Worm (Caenorhabditis elegans) whole organism, mixed stage, embryonic: Measurements from ENCODE around the gene F43D2.7.

Source experiments
- blmp-1 ChIP-seq: fragments of 150-350 bp; optimal IDR thresholded peaks from 2 replicates; lab custom pipeline; 2014; ENCODE audit warnings: missing biosample characterization, missing genetic modification characterization
- drap-1 ChIP-seq: fragments of 200-800 bp; sonication (Bioruptor generic); optimal IDR thresholded peaks from 3 replicates; lab custom pipeline; 2018; ENCODE audit warnings: mild to moderate bottlenecking, missing genetic modification characterization, missing compliant biosample characterization
- elt-1 ChIP-seq: sonication (generic microtip); optimal IDR thresholded peaks from 2 replicates; lab custom pipeline; 2017; ENCODE audit warnings: missing genetic modification characterization, mild to moderate bottlenecking, missing compliant biosample characterization, antibody characterized with exemption, moderate library complexity, borderline replicate concordance; ENCODE audit not compliant: insufficient read depth
- flh-1 ChIP-seq: fragments of 200-800 bp; sonication (Bioruptor generic); optimal IDR thresholded peaks from 2 replicates; lab custom pipeline; 2018; ENCODE audit warnings: mild to moderate bottlenecking, missing genetic modification characterization, moderate library complexity, missing compliant biosample characterization
- hlh-1 ChIP-seq: fragments of 150-350 bp; optimal IDR thresholded peaks from 2 replicates; lab custom pipeline; 2014; ENCODE audit warnings: missing biosample characterization, missing genetic modification reagents, missing genetic modification characterization
- lin-13 ChIP-seq: fragments of 150-350 bp; optimal IDR thresholded peaks from 2 replicates; lab custom pipeline; 2014; ENCODE audit warnings: missing biosample characterization, missing genetic modification characterization
- mls-2 ChIP-seq: sonication (generic microtip); optimal IDR thresholded peaks from 2 replicates; lab custom pipeline; 2016; ENCODE audit warnings: mild to moderate bottlenecking, missing genetic modification characterization, moderate library complexity, missing compliant biosample characterization
- nhr-2 ChIP-seq: fragments of 150-350 bp; optimal IDR thresholded peaks from 2 replicates; lab custom pipeline; 2014; ENCODE audit warnings: missing biosample characterization, missing genetic modification characterization
- pha-4 ChIP-seq: fragments of 150-350 bp; optimal IDR thresholded peaks from 2 replicates; lab custom pipeline; 2018; ENCODE audit warnings: missing biosample characterization, missing genetic modification reagents, missing genetic modification characterization
- tbx-8 ChIP-seq: fragments of 200-800 bp; sonication (Bioruptor generic); optimal IDR thresholded peaks from 2 replicates; lab custom pipeline; 2018; ENCODE audit warnings: mild to moderate bottlenecking, missing genetic modification characterization, moderate library complexity, missing compliant biosample characterization
- unc-39 ChIP-seq: fragments of 150-350 bp; optimal IDR thresholded peaks from 2 replicates; lab custom pipeline; 2014; ENCODE audit warnings: missing biosample characterization, missing genetic modification characterization
- ztf-11 ChIP-seq: fragments of 150-350 bp; optimal IDR thresholded peaks from 2 replicates; lab custom pipeline; 2014; ENCODE audit warnings: missing biosample characterization, missing genetic modification characterization

DNA sequence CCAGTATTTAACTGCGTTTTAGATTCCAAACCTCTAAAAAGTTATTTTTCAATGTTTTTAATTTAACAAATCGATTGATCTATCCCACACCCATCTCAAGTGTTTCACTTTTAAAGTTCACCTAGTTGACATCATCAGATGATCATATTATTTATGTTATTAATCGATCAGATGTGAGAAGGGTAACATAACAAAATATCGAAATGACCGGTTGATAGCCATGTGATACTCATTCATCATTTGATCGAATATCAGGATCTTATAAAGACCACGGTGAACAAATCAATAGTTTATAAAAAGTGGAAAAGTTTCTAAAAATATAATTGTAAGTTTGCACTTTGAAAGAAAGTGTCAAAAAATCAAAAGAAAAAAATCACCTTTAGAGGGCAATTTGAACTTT is 15.7 kb upstream of the F43D2.7 start:
- TF ChIP-seq pha-4 (tag; lab: Kevin White, UChicago) (no peak), blmp-1 (no peak), ztf-11 (tag; lab: Kevin White, UChicago) (no peak), elt-1 (tag; lab: Kevin White, UChicago) (no peak), flh-1 (GFP tag; lab: Kevin White, UChicago) (no peak), drap-1 (GFP tag; lab: Kevin White, UChicago) (no peak), lin-13 (tag; lab: Kevin White, UChicago) (no peak), nhr-2 (tag; lab: Kevin White, UChicago) (no peak), hlh-1 (no peak), tbx-8 (GFP tag; lab: Kevin White, UChicago) (no peak), mls-2 (no peak), unc-39 (tag; lab: Kevin White, UChicago) (no peak)
